Fruit fly (Drosophila melanogaster) S2 (cell line): ENCODE measurements around the gene CG42369.

Source experiments
- CG8478 ChIP-seq: fragments of >200 bp; optimal IDR thresholded peaks from 2 replicates; lab custom pipeline; 2018
- CTCF ChIP-seq, 2 experiments: fragments of >200 bp; optimal IDR thresholded peaks; 2 replicates each; lab custom pipeline; 2018

DNA sequence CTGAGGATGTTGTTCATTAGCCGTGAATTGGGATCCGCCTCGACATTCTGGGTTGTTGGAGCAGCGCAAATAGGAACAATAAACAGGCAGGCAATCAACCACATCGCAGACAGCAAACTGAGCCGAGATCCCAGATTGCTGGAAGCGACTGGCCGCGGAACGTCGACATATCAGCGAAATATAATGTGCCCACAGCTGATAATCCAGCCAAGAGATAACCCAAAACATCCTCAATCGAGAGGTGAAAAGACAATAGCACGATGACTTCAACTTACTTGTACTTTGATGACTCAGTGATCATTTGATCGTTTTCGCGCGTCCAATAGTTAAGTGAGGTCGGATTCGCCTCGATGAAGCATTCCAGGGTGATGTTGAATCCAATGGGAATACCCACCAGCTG, 11.6 kb downstream of the CG42369 start, which contains the start of gene Nepl6:
- TF ChIP-seq CTCF (optimal IDR thresholded peaks at IDR 0.05; lab: Kevin White, UChicago) (no peak), CG8478 (no peak)
